Fruit fly (Drosophila melanogaster) whole organism, embryonic: Measurements from ENCODE around the gene CG31468.
A peak's percentile ranks its signal among the peaks of the same experiment; 100 is the strongest.

Source experiments
- CG10209 ChIP-seq: fragments of 200-800 bp; sonication (Bioruptor generic); optimal IDR thresholded peaks from 3 replicates; lab custom pipeline; 2017; ENCODE audit warnings: missing biosample characterization, mild to moderate bottlenecking, missing genetic modification characterization, missing genetic modification reagents
- CG10654 ChIP-seq: fragments of 200-800 bp; sonication (Bioruptor generic); optimal IDR thresholded peaks from 2 replicates; lab custom pipeline; 2016; ENCODE audit warnings: missing biosample characterization, missing genetic modification characterization
- CG1233 ChIP-seq: fragments of 200-800 bp; sonication (Bioruptor generic); optimal IDR thresholded peaks from 4 replicates; lab custom pipeline; 2018; ENCODE audit warnings: missing biosample characterization, mild to moderate bottlenecking, missing genetic modification characterization
- CG13775 ChIP-seq: fragments of 200-800 bp; sonication (Bioruptor generic); optimal IDR thresholded peaks from 3 replicates; lab custom pipeline; 2017; ENCODE audit warnings: missing biosample characterization, mild to moderate bottlenecking, missing genetic modification characterization
- CG14860 ChIP-seq: fragments of 200-800 bp; sonication (Bioruptor generic); IDR thresholded peaks from 3 replicates; pipeline ENCODE4 v1.3.6; 2022; ENCODE audit warnings: missing biosample characterization, missing genetic modification characterization; ENCODE audit not compliant: partially characterized antibody
- CG15696 ChIP-seq: fragments of 200-800 bp; sonication (Bioruptor generic); optimal IDR thresholded peaks from 2 replicates; lab custom pipeline; 2019; ENCODE audit warnings: missing biosample characterization, mild to moderate bottlenecking, missing genetic modification characterization, moderate library complexity
- CG1603 ChIP-seq: fragments of 200-800 bp; sonication (Bioruptor generic); optimal IDR thresholded peaks from 2 replicates; lab custom pipeline; 2019; ENCODE audit warnings: missing biosample characterization, mild to moderate bottlenecking, missing genetic modification characterization, moderate library complexity
- CG33213 ChIP-seq: fragments of 200-800 bp; sonication (Bioruptor generic); optimal IDR thresholded peaks from 3 replicates; lab custom pipeline; 2016; ENCODE audit warnings: missing biosample characterization, missing genetic modification characterization
- CG43689 ChIP-seq: fragments of 200-800 bp; sonication (Bioruptor generic); IDR thresholded peaks from 2 replicates; pipeline ENCODE4 v1.3.6; 2022; ENCODE audit warnings: missing biosample characterization, missing genetic modification characterization
- CG4404 ChIP-seq: fragments of 200-800 bp; sonication (Bioruptor generic); IDR thresholded peaks from 2 replicates; pipeline ENCODE4 v1.3.6; 2022; ENCODE audit warnings: missing biosample characterization, missing genetic modification characterization
- CG6654 ChIP-seq: fragments of 200-800 bp; sonication (Bioruptor generic); optimal IDR thresholded peaks from 2 replicates; lab custom pipeline; 2017; ENCODE audit warnings: missing biosample characterization, mild to moderate bottlenecking, missing genetic modification characterization
- CG8290 ChIP-seq, 3 experiments: fragments of 200-800 bp; sonication (Bioruptor generic); optimal IDR thresholded peaks; 2 replicates each; lab custom pipeline; 2016 to 2019; ENCODE audit warnings: missing biosample characterization in 3 of 3, missing genetic modification characterization in 3 of 3, mild to moderate bottlenecking in 2 of 3, moderate library complexity in 1 of 3
- D19A ChIP-seq: fragments of 200-800 bp; optimal IDR thresholded peaks from 3 replicates; lab custom pipeline; 2019; ENCODE audit warnings: missing biosample characterization, mild to moderate bottlenecking, missing genetic modification characterization, moderate library complexity
- E2f2 ChIP-seq: fragments of 200-800 bp; sonication (Bioruptor generic); IDR thresholded peaks from 2 replicates; pipeline ENCODE4 v1.3.6; 2022; ENCODE audit warnings: missing biosample characterization, missing genetic modification characterization
- Hand ChIP-seq: fragments of 200-800 bp; sonication (Bioruptor generic); optimal IDR thresholded peaks from 2 replicates; lab custom pipeline; 2017; ENCODE audit warnings: mild to moderate bottlenecking, missing biosample characterization, missing genetic modification reagents, missing genetic modification characterization
- NK7.1 ChIP-seq: fragments of 200-800 bp; sonication (Bioruptor generic); optimal IDR thresholded peaks from 3 replicates; lab custom pipeline; 2016; ENCODE audit warnings: missing biosample characterization, missing genetic modification characterization
- Neu2 ChIP-seq: fragments of 200-800 bp; sonication (Bioruptor generic); optimal IDR thresholded peaks from 3 replicates; lab custom pipeline; 2016; ENCODE audit warnings: missing biosample characterization, missing genetic modification characterization, borderline replicate concordance
- Optix ChIP-seq: fragments of 200-800 bp; sonication (Bioruptor generic); IDR thresholded peaks from 3 replicates; pipeline ENCODE4 v1.3.6; 2022; ENCODE audit warnings: missing biosample characterization, missing genetic modification characterization
- Sox102F ChIP-seq: fragments of 200-800 bp; sonication (Bioruptor generic); optimal IDR thresholded peaks from 2 replicates; lab custom pipeline; 2018; ENCODE audit warnings: missing biosample characterization, mild to moderate bottlenecking, missing genetic modification characterization, moderate library complexity
- Vsx1 ChIP-seq: fragments of 200-800 bp; sonication (Bioruptor generic); optimal IDR thresholded peaks from 2 replicates; lab custom pipeline; 2017; ENCODE audit warnings: missing biosample characterization, mild to moderate bottlenecking, missing genetic modification characterization, missing genetic modification reagents
- ac ChIP-seq: fragments of 200-800 bp; sonication (Bioruptor generic); optimal IDR thresholded peaks from 3 replicates; lab custom pipeline; 2017; ENCODE audit warnings: missing biosample characterization, mild to moderate bottlenecking, missing genetic modification characterization
- ap ChIP-seq: fragments of 200-800 bp; sonication (Bioruptor generic); IDR thresholded peaks from 2 replicates; pipeline ENCODE4 v1.3.6; 2022; ENCODE audit warnings: missing biosample characterization, missing genetic modification characterization
- ara ChIP-seq: fragments of 200-800 bp; sonication (Bioruptor generic); IDR thresholded peaks from 2 replicates; pipeline ENCODE4 v1.3.6; 2022; ENCODE audit warnings: missing biosample characterization, missing genetic modification characterization
- az2 ChIP-seq: fragments of 200-800 bp; sonication (Bioruptor generic); optimal IDR thresholded peaks from 3 replicates; lab custom pipeline; 2016; ENCODE audit warnings: missing biosample characterization, missing genetic modification characterization
- ewg ChIP-seq: fragments of 200-800 bp; sonication (Bioruptor generic); optimal IDR thresholded peaks from 3 replicates; lab custom pipeline; 2017; ENCODE audit warnings: mild to moderate bottlenecking, missing biosample characterization, missing genetic modification reagents, missing genetic modification characterization
- inv ChIP-seq: fragments of 200-800 bp; sonication (Bioruptor generic); IDR thresholded peaks from 2 replicates; pipeline ENCODE4 v1.3.6; 2022; ENCODE audit warnings: missing biosample characterization, missing genetic modification characterization; ENCODE audit not compliant: partially characterized antibody
- jigr1 ChIP-seq: fragments of 200-800 bp; sonication (Bioruptor generic); IDR thresholded peaks from 3 replicates; pipeline ENCODE4 v1.3.6; 2022; ENCODE audit warnings: missing biosample characterization, missing genetic modification characterization
- nerfin-2 ChIP-seq: fragments of 200-800 bp; sonication (Bioruptor generic); IDR thresholded peaks from 2 replicates; pipeline ENCODE4 v1.3.6; 2022; ENCODE audit warnings: missing biosample characterization, missing genetic modification characterization; ENCODE audit not compliant: partially characterized antibody
- nom ChIP-seq: fragments of 200-800 bp; sonication (Bioruptor generic); optimal IDR thresholded peaks from 2 replicates; lab custom pipeline; 2017; ENCODE audit warnings: missing biosample characterization, missing genetic modification characterization, mild to moderate bottlenecking, moderate library complexity, missing genetic modification reagents
- oc ChIP-seq: fragments of 200-800 bp; sonication (Bioruptor generic); optimal IDR thresholded peaks from 2 replicates; lab custom pipeline; 2018; ENCODE audit warnings: missing biosample characterization, mild to moderate bottlenecking, missing genetic modification characterization, moderate library complexity
- org-1 ChIP-seq: fragments of 200-800 bp; sonication (Bioruptor generic); optimal IDR thresholded peaks from 2 replicates; lab custom pipeline; 2017; ENCODE audit warnings: missing biosample characterization, missing genetic modification characterization
- pum ChIP-seq: fragments of 200-800 bp; sonication (Bioruptor generic); optimal IDR thresholded peaks from 2 replicates; lab custom pipeline; 2016; ENCODE audit warnings: missing biosample characterization, missing genetic modification characterization
- sd ChIP-seq: fragments of 200-800 bp; sonication (Bioruptor generic); optimal IDR thresholded peaks from 3 replicates; lab custom pipeline; 2018; ENCODE audit warnings: missing biosample characterization, mild to moderate bottlenecking, missing genetic modification characterization, moderate library complexity
- sens ChIP-seq: fragments of 200-800 bp; sonication (Bioruptor generic); peaks from one replicate; lab custom pipeline; 2016; ENCODE audit warnings: missing biosample characterization, missing genetic modification characterization
- sna ChIP-seq: fragments of 200-800 bp; sonication (Bioruptor generic); IDR thresholded peaks from 2 replicates; pipeline ENCODE4 v1.3.6; 2022; ENCODE audit warnings: missing biosample characterization, missing genetic modification characterization; ENCODE audit not compliant: partially characterized antibody
- ssp ChIP-seq: fragments of 200-800 bp; sonication (Bioruptor generic); IDR thresholded peaks from 2 replicates; pipeline ENCODE4 v1.3.6; 2022; ENCODE audit warnings: missing biosample characterization, missing genetic modification characterization
- stwl ChIP-seq: fragments of 200-800 bp; sonication (Bioruptor generic); optimal IDR thresholded peaks from 3 replicates; lab custom pipeline; 2018; ENCODE audit warnings: missing biosample characterization, mild to moderate bottlenecking, missing genetic modification characterization, moderate library complexity
- tll ChIP-seq, 2 experiments: fragments of 200-800 bp in 1 of 2; fragments of >200 bp in 1 of 2; sonication (Bioruptor generic) in 1 of 2; optimal IDR thresholded peaks; 2 replicates each; lab custom pipeline; 2017 to 2019; ENCODE audit warnings: missing biosample characterization in 2 of 2, missing genetic modification characterization in 2 of 2, mild to moderate bottlenecking in 1 of 2, moderate library complexity in 1 of 2
- tna ChIP-seq: fragments of 200-800 bp; sonication (Bioruptor generic); IDR thresholded peaks from 2 replicates; pipeline ENCODE4 v1.3.6; 2022; ENCODE audit warnings: missing biosample characterization, missing genetic modification characterization; ENCODE audit not compliant: partially characterized antibody
- tup ChIP-seq: fragments of 200-800 bp; sonication (Bioruptor generic); optimal IDR thresholded peaks from 2 replicates; lab custom pipeline; 2016; ENCODE audit warnings: missing biosample characterization, mild to moderate bottlenecking, missing genetic modification characterization, moderate library complexity
- tx ChIP-seq: fragments of 200-800 bp; sonication (Bioruptor generic); optimal IDR thresholded peaks from 2 replicates; lab custom pipeline; 2016; ENCODE audit warnings: missing biosample characterization, missing genetic modification characterization
- zfh1 ChIP-seq: fragments of 200-800 bp; sonication (Bioruptor generic); IDR thresholded peaks from 3 replicates; pipeline ENCODE4 v1.3.6; 2022; ENCODE audit warnings: missing biosample characterization, missing genetic modification characterization

CG31468 gene

DNA sequence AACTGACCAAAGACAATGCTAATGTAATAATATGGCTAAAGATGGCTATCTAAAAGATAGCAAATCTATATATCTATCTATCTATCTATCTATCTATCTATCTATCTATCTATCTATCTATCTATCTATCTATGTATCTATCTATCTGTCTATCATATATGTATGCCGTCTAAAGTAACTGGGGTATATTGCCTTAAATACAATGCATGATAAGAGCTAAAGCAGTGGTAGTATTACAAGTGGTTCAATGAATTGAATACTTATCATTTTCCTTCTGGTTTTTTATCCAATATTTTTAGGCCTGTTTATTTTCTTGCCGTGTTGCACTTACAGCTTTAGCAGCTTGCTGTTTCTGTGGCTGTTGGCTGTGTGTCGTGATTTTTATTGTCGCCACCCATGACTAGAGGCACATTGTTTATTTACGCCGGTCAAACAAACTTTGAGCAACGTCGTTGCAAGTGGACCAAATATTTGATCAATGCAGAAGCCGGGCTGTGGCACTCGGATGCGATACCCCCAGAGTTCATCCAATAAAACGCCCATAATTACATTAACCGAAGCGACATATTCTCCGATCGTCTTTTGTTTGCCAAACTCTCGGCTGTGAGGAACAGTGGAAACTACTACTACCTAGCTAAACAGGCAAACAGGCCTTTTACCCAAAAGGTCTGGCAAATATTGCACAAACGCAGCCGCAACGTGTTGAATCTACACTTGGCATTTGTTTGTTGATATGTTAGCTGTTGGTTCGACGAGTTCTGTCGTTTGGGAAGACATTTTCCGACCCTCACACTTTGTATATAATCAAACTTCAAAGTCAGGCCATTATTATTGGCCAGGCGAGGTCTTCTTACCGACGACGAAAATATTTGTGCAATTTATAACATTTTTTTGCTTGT is 37.8 kb upstream of the CG31468 start (continued):
- TF ChIP-seq CG1603 (peak; percentile 3), Vsx1 (GFP tag; lab: Kevin White, UChicago) (no peak), E2f2 (GFP tag; lab: Robert Waterston, UW) (no peak), CG4404 (GFP tag; lab: Robert Waterston, UW) (no peak), sna (GFP tag; lab: Robert Waterston, UW) (no peak), Hand (GFP tag; lab: Kevin White, UChicago) (no peak), tna (GFP tag; lab: Robert Waterston, UW) (no peak), ewg (GFP tag; lab: Kevin White, UChicago) (no peak), sd (tag; lab: Kevin White, UChicago) (no peak), Sox102F (GFP tag; lab: Kevin White, UChicago) (no peak), CG1233 (GFP tag; lab: Kevin White, UChicago) (no peak), inv (GFP tag; lab: Robert Waterston, UW) (no peak), sens (GFP tag; lab: Kevin White, UChicago) (peak; percentile 77), CG13775 (GFP tag; lab: Kevin White, UChicago) (no peak), CG10209 (GFP tag; lab: Kevin White, UChicago) (peak; percentile 10), ara (no peak), ssp (no peak), oc (tag; lab: Kevin White, UChicago) (no peak), nerfin-2 (GFP tag; lab: Robert Waterston, UW) (no peak), D19A (no peak), ac (GFP tag; lab: Kevin White, UChicago) (peak; percentile 17), tx (GFP tag; lab: Kevin White, UChicago) (no peak), stwl (tag; lab: Kevin White, UChicago) (no peak), CG14860 (GFP tag; lab: Robert Waterston, UW) (no peak), Neu2 (no peak), jigr1 (GFP tag; lab: Robert Waterston, UW) (no peak), CG6654 (no peak), pum (no peak), nom (peak; percentile 5), NK7.1 (GFP tag; lab: Kevin White, UChicago) (no peak), CG43689 (no peak), zfh1 (GFP tag; lab: Robert Waterston, UW) (no peak), az2 (no peak), CG10654 (GFP tag; lab: Kevin White, UChicago) (no peak), CG8290 (GFP tag; optimal IDR thresholded peaks at IDR 0.05; lab: Kevin White, UChicago) (no peak), CG8290 (tag; optimal IDR thresholded peaks at IDR 0.05; lab: Kevin White, UChicago) (no peak), org-1 (no peak), CG15696 (tag; lab: Kevin White, UChicago) (peak; percentile 45), Optix (GFP tag; lab: Robert Waterston, UW) (0 out of 3 replicates have a peak, but pooled peaks have one; percentile 29), ap (GFP tag; lab: Robert Waterston, UW) (no peak), tup (GFP tag; lab: Kevin White, UChicago) (no peak), tll (GFP tag; optimal IDR thresholded peaks at IDR 0.05; lab: Kevin White, UChicago) (peak in 1 of 2 experiments; percentile 74), CG33213 (no peak)
- TF ChIP-seq, all 482 proteins: peak for 16
